Fruit fly (Drosophila melanogaster): ENCODE results near the gene CG10375.
A peak's percentile ranks its signal among the peaks of the same experiment; 100 is the strongest.

CG10375 gene

DNA sequence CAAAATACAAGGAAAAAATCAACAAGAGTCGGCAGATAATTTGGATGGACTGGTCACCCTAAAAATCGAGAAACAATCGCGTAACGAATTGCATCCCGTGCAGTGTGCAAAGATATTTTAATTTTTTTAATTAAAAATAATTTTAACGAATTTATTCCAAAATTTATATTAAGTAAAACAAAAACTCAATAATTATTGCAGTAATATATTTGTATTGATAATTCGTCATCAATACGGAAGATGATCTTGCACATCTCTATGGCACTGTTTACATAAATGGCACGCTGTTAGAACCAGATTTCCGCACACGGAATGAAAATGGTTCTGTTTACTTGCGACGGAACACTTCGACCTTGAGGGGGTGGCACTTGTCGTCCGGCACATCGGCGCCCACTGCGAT, 5.3 kb downstream of the CG10375 start, which contains the start of gene tst (continued):
- TF ChIP-seq klu (GFP tag; IDR thresholded peaks at IDR 0.05) (peak; percentile 96), Hr3 (GFP tag; optimal IDR thresholded peaks at IDR 0.05) (peak; percentile 95), CG10431 (GFP tag; optimal IDR thresholded peaks at IDR 0.05) (peak; percentile 39), exex (tag; optimal IDR thresholded peaks at IDR 0.05) (peak; percentile 63), Aef1 (GFP tag; IDR thresholded peaks at IDR 0.05) (peak; percentile 97), Hand (GFP tag; optimal IDR thresholded peaks at IDR 0.05) (peak; percentile 8), CG15269 (tag; optimal IDR thresholded peaks at IDR 0.05) (peak; percentile 91), onecut (GFP tag; IDR thresholded peaks at IDR 0.05) (peak; percentile 74), Hsf (GFP tag; optimal IDR thresholded peaks at IDR 0.05) (peak; percentile 61), NC2β (GFP tag; optimal IDR thresholded peaks at IDR 0.05) (no peak), CG11560 (tag; IDR thresholded peaks at IDR 0.05) (peak; percentile 91), her (GFP tag; optimal IDR thresholded peaks at IDR 0.05) (no peak), Dip3 (GFP tag; optimal IDR thresholded peaks at IDR 0.05) (peak; percentile 47), tin (GFP tag; optimal IDR thresholded peaks at IDR 0.05) (peak; percentile 88), grn (GFP tag; optimal IDR thresholded peaks at IDR 0.05) (no peak), CG18599 (GFP tag; optimal IDR thresholded peaks at IDR 0.05) (peak; percentile 90), CG12299 (tag; optimal IDR thresholded peaks at IDR 0.05) (peak; percentile 78), D19B (GFP tag; optimal IDR thresholded peaks at IDR 0.05) (peak; percentile 75), wdn (GFP tag; IDR thresholded peaks at IDR 0.05) (peak; percentile 95), sima (GFP tag; optimal IDR thresholded peaks at IDR 0.05) (no peak), CG8290 (GFP tag; optimal IDR thresholded peaks at IDR 0.05) (peak; percentile 86), CG8290 (tag; optimal IDR thresholded peaks at IDR 0.05) (peak in 1 of 2 experiments; percentile 59), Blimp-1 (GFP tag; optimal IDR thresholded peaks at IDR 0.05) (peak; percentile 91), Bgb (GFP tag; IDR thresholded peaks at IDR 0.05; ENCODE audit: partially characterized antibody) (0 out of 2 replicates have a peak, but pooled peaks have one; percentile 9), CG17361 (GFP tag; IDR thresholded peaks at IDR 0.05) (peak; percentile 95), Dad (GFP tag; optimal IDR thresholded peaks at IDR 0.05) (peak; percentile 24), Antp (GFP tag; optimal IDR thresholded peaks at IDR 0.05) (peak; percentile 25), Hmr (GFP tag; optimal IDR thresholded peaks at IDR 0.05) (peak; percentile 91), bbx (GFP tag; IDR thresholded peaks at IDR 0.05; ENCODE audit: partially characterized antibody) (no peak), pzg (GFP tag; optimal IDR thresholded peaks at IDR 0.05) (peak; percentile 21), ewg (GFP tag; optimal IDR thresholded peaks at IDR 0.05) (peak; percentile 77), CG18476 (GFP tag; optimal IDR thresholded peaks at IDR 0.05) (peak; percentile 75), crol (GFP tag; IDR thresholded peaks at IDR 0.05) (peak; percentile 53), zen2 (GFP tag; IDR thresholded peaks at IDR 0.05; ENCODE audit: partially characterized antibody) (no peak), lilli (GFP tag; optimal IDR thresholded peaks at IDR 0.05) (peak; percentile 84), CG10654 (GFP tag; optimal IDR thresholded peaks at IDR 0.05) (peak; percentile 91), CHES-1-like (GFP tag; optimal IDR thresholded peaks at IDR 0.05) (peak; percentile 1), Ada2b (GFP tag; IDR thresholded peaks at IDR 0.05) (peak; percentile 96), h (optimal IDR thresholded peaks at IDR 0.05) (no peak), chm (GFP tag; IDR thresholded peaks at IDR 0.05) (peak; percentile 74), CG7556 (GFP tag; optimal IDR thresholded peaks at IDR 0.05) (peak; percentile 89), eyg (GFP tag; optimal IDR thresholded peaks at IDR 0.05) (no peak), NK7.1 (GFP tag; optimal IDR thresholded peaks at IDR 0.05) (no peak), Dip2 (GFP tag; IDR thresholded peaks at IDR 0.05) (peak; percentile 48), Ptx1 (GFP tag; IDR thresholded peaks at IDR 0.05) (peak; percentile 99), stwl (tag; optimal IDR thresholded peaks at IDR 0.05) (peak; percentile 86), NfI (GFP tag; optimal IDR thresholded peaks at IDR 0.05) (peak; percentile 91), CG33213 (GFP tag; optimal IDR thresholded peaks at IDR 0.05) (peak; percentile 24), gcm2 (GFP tag; optimal IDR thresholded peaks at IDR 0.05) (peak; percentile 39), CG2889 (GFP tag; IDR thresholded peaks at IDR 0.05) (peak; percentile 93), PHDP (tag; optimal IDR thresholded peaks at IDR 0.05) (peak; percentile 92), CG3065 (GFP tag; optimal IDR thresholded peaks at IDR 0.05) (peak; percentile 83)

All from whole organism, embryonic.